Worm (Caenorhabditis elegans): ENCODE results near the gene cah-3.

- TF ChIP-seq pqm-1 (tag; optimal IDR thresholded peaks at IDR 0.05) (no peak), ceh-2 (tag; optimal IDR thresholded peaks at IDR 0.05) (no peak), hlh-15 (tag; optimal IDR thresholded peaks at IDR 0.05) (no peak), lin-11 (tag; optimal IDR thresholded peaks at IDR 0.05) (no peak), ama-1 (optimal IDR thresholded peaks at IDR 0.05) (no peak), pha-2 (tag; optimal IDR thresholded peaks at IDR 0.05) (no peak), fkh-10 (GFP tag; optimal IDR thresholded peaks at IDR 0.05) (no peak)
Observed at ce11 chrX:16529937-16530336, 42.7 kb downstream of the cah-3 start.
